Worm (Caenorhabditis elegans) whole organism, midembryonic: ENCODE results near the gene miga-1.

Experiments used
- T22C8.4 ChIP-seq: fragments of 200-800 bp; sonication (Bioruptor generic); IDR thresholded peaks from 2 replicates; pipeline ENCODE4 v1.3.6; 2022; ENCODE audit warnings: missing genetic modification characterization, missing compliant biosample characterization
- cog-1 ChIP-seq: sonication (generic microtip); optimal IDR thresholded peaks from 2 replicates; lab custom pipeline; 2016; ENCODE audit warnings: missing genetic modification characterization, missing compliant biosample characterization
- flt-1 ChIP-seq: fragments of 200-800 bp; sonication (Bioruptor generic); IDR thresholded peaks from 2 replicates; pipeline ENCODE4 v1.3.6; 2022; ENCODE audit warnings: missing genetic modification characterization, missing compliant biosample characterization
- klf-2 ChIP-seq: fragments of 200-800 bp; sonication (Bioruptor generic); conservative IDR thresholded peaks from 2 replicates; pipeline ENCODE4 v1.3.6; 2022; ENCODE audit warnings: missing genetic modification reagents, missing genetic modification characterization, missing compliant biosample characterization
- med-1 ChIP-seq: sonication (generic microtip); optimal IDR thresholded peaks from 2 replicates; lab custom pipeline; 2017; ENCODE audit warnings: missing genetic modification characterization, mild to moderate bottlenecking, missing compliant biosample characterization, antibody characterized with exemption, missing genetic modification reagents; ENCODE audit not compliant: insufficient read depth
- ref-1 ChIP-seq: fragments of 200-800 bp; sonication (Bioruptor generic); conservative IDR thresholded peaks from 2 replicates; pipeline ENCODE4 v1.3.6; 2022; ENCODE audit warnings: missing genetic modification reagents, missing genetic modification characterization, missing compliant biosample characterization
- tab-1 ChIP-seq: fragments of 200-800 bp; sonication (Bioruptor generic); IDR thresholded peaks from 2 replicates; pipeline ENCODE4 v1.3.6; 2022; ENCODE audit warnings: missing genetic modification characterization, missing compliant biosample characterization
- ztf-23 ChIP-seq: fragments of 200-800 bp; sonication (Bioruptor generic); IDR thresholded peaks from 2 replicates; pipeline ENCODE4 v1.3.6; 2022; ENCODE audit warnings: missing genetic modification reagents, missing genetic modification characterization, missing compliant biosample characterization
- ztf-29 ChIP-seq: fragments of 200-800 bp; sonication (Bioruptor generic); IDR thresholded peaks from 2 replicates; pipeline ENCODE4 v1.3.6; 2022; ENCODE audit warnings: missing genetic modification reagents, missing genetic modification characterization, missing compliant biosample characterization

The miga-1 gene

ce11 chrV:12361644-12362043 lies 39.0 kb downstream of the miga-1 start, which contains the start of gene fipr-1:
TSS of gene fipr-1 (minus strand) at chrV:12361744.
- TF ChIP-seq ztf-23 (GFP tag; lab: Robert Waterston, UW), result no peak
- no peak for TF ChIP-seq klf-2 (GFP tag; lab: Robert Waterston, UW)
- TF ChIP-seq ref-1 (GFP tag; lab: Robert Waterston, UW), result no peak
- no peak for TF ChIP-seq flt-1 (GFP tag; lab: Robert Waterston, UW)
- no peak for TF ChIP-seq ztf-29 (GFP tag; lab: Robert Waterston, UW)
- TF ChIP-seq T22C8.4, result no peak
- TF ChIP-seq cog-1 (tag; lab: Kevin White, UChicago), result no peak
- no peak for TF ChIP-seq med-1 (GFP tag; lab: Kevin White, UChicago)
- TF ChIP-seq tab-1 (GFP tag; lab: Robert Waterston, UW), result no peak

ce11 chrV:12358347-12358746 lies 42.3 kb downstream of the miga-1 start, which contains the start of gene F23H12.5:
TSS of gene F23H12.5 (plus strand) at chrV:12358647.
- TF ChIP-seq ztf-23 (GFP tag; lab: Robert Waterston, UW) (no peak), klf-2 (GFP tag; lab: Robert Waterston, UW) (no peak), ztf-29 (GFP tag; lab: Robert Waterston, UW) (no peak), ref-1 (GFP tag; lab: Robert Waterston, UW) (no peak), T22C8.4 (no peak), cog-1 (tag; lab: Kevin White, UChicago) (no peak), flt-1 (GFP tag; lab: Robert Waterston, UW) (no peak), med-1 (GFP tag; lab: Kevin White, UChicago) (no peak), tab-1 (GFP tag; lab: Robert Waterston, UW) (no peak)

- TF ChIP-seq T22C8.4 (no peak), ztf-23 (GFP tag; lab: Robert Waterston, UW) (no peak), klf-2 (GFP tag; lab: Robert Waterston, UW) (no peak), cog-1 (tag; lab: Kevin White, UChicago) (no peak), ztf-29 (GFP tag; lab: Robert Waterston, UW) (no peak), tab-1 (GFP tag; lab: Robert Waterston, UW) (no peak), ref-1 (GFP tag; lab: Robert Waterston, UW) (no peak), flt-1 (GFP tag; lab: Robert Waterston, UW) (no peak), med-1 (GFP tag; lab: Kevin White, UChicago) (no peak)
Measured at ce11 chrV:12357632-12358031, 43.0 kb downstream of the miga-1 start.

ce11 chrV:12354193-12354830 lies 46.3 kb downstream of the miga-1 start:
- TF ChIP-seq ztf-29 (GFP tag; lab: Robert Waterston, UW) (no peak), flt-1 (GFP tag; lab: Robert Waterston, UW) (peak; percentile 54; the same call in 1 of the 2 replicates), klf-2 (GFP tag; lab: Robert Waterston, UW) (no peak)

ce11 chrV:12353505-12353904 lies 47.2 kb downstream of the miga-1 start:
- no peak; the same call in 1 of the 2 replicates for TF ChIP-seq flt-1 (GFP tag; lab: Robert Waterston, UW)
- peak; percentile 43; the same call in 1 of the 2 replicates for TF ChIP-seq T22C8.4
- peak; percentile 12; the same call in 1 of the 2 replicates for TF ChIP-seq ztf-29 (GFP tag; lab: Robert Waterston, UW)

- TF ChIP-seq tab-1 (GFP tag; lab: Robert Waterston, UW) (no peak), T22C8.4 (no peak; the same call in 1 of the 2 replicates), flt-1 (GFP tag; lab: Robert Waterston, UW) (no peak), klf-2 (GFP tag; lab: Robert Waterston, UW) (no peak), ztf-23 (GFP tag; lab: Robert Waterston, UW) (no peak), med-1 (GFP tag; lab: Kevin White, UChicago) (no peak), ref-1 (GFP tag; lab: Robert Waterston, UW) (no peak), ztf-29 (GFP tag; lab: Robert Waterston, UW) (no peak), cog-1 (tag; lab: Kevin White, UChicago) (no peak)
Measured at ce11 chrV:12352881-12353280, 47.8 kb downstream of the miga-1 start.

- TF ChIP-seq ref-1 (GFP tag; lab: Robert Waterston, UW) (no peak), ztf-23 (GFP tag; lab: Robert Waterston, UW) (no peak), med-1 (GFP tag; lab: Kevin White, UChicago) (no peak), flt-1 (GFP tag; lab: Robert Waterston, UW) (no peak), T22C8.4 (no peak), klf-2 (GFP tag; lab: Robert Waterston, UW) (no peak), tab-1 (GFP tag; lab: Robert Waterston, UW) (no peak), cog-1 (tag; lab: Kevin White, UChicago) (no peak), ztf-29 (GFP tag; lab: Robert Waterston, UW) (no peak)
Measured at ce11 chrV:12352445-12352844, 48.2 kb downstream of the miga-1 start, which contains the start of gene sqt-3. TSS of gene sqt-3 (plus strand) at chrV:12352745.

ce11 chrV:12351842-12352241 lies 48.8 kb downstream of the miga-1 start:
- TF ChIP-seq tab-1 (GFP tag; lab: Robert Waterston, UW), result no peak
- no peak for TF ChIP-seq ztf-29 (GFP tag; lab: Robert Waterston, UW)
- no peak for TF ChIP-seq klf-2 (GFP tag; lab: Robert Waterston, UW)
- TF ChIP-seq ref-1 (GFP tag; lab: Robert Waterston, UW), result no peak
- no peak for TF ChIP-seq ztf-23 (GFP tag; lab: Robert Waterston, UW)
- TF ChIP-seq cog-1 (tag; lab: Kevin White, UChicago), result no peak
- TF ChIP-seq med-1 (GFP tag; lab: Kevin White, UChicago), result no peak
- no peak for TF ChIP-seq T22C8.4
- no peak for TF ChIP-seq flt-1 (GFP tag; lab: Robert Waterston, UW)

- TF ChIP-seq ref-1 (GFP tag; lab: Robert Waterston, UW) (no peak), med-1 (GFP tag; lab: Kevin White, UChicago) (no peak), cog-1 (tag; lab: Kevin White, UChicago) (no peak), klf-2 (GFP tag; lab: Robert Waterston, UW) (no peak), ztf-23 (GFP tag; lab: Robert Waterston, UW) (no peak)
Measured at ce11 chrV:12349365-12349764, 51.3 kb downstream of the miga-1 start.
